Worm (Caenorhabditis elegans) whole organism, L1 larva: ENCODE results near the gene cdh-5.

ENCODE experiments used
- C16A3.4 ChIP-seq: fragments of 150-350 bp; optimal IDR thresholded peaks from 2 replicates; lab custom pipeline; 2014; ENCODE audit warnings: missing biosample characterization, missing genetic modification characterization
- C34B4.2 ChIP-seq: sonication (generic microtip); optimal IDR thresholded peaks from 2 replicates; lab custom pipeline; 2017; ENCODE audit warnings: mild to moderate bottlenecking, missing genetic modification characterization, missing compliant biosample characterization
- aha-1 ChIP-seq: fragments of 150-350 bp; optimal IDR thresholded peaks from 2 replicates; lab custom pipeline; 2014; ENCODE audit warnings: missing biosample characterization, missing genetic modification characterization
- alr-1 ChIP-seq: fragments of 200-800 bp; sonication (Bioruptor generic); optimal IDR thresholded peaks from 2 replicates; lab custom pipeline; 2018; ENCODE audit warnings: borderline replicate concordance, mild to moderate bottlenecking, missing genetic modification characterization, missing compliant biosample characterization
- blmp-1 ChIP-seq: fragments of 150-350 bp; optimal IDR thresholded peaks from 2 replicates; lab custom pipeline; 2014; ENCODE audit warnings: missing biosample characterization, missing genetic modification characterization
- ceh-63 ChIP-seq: fragments of 200-800 bp; sonication (Bioruptor generic); optimal IDR thresholded peaks from 2 replicates; lab custom pipeline; 2018; ENCODE audit warnings: mild to moderate bottlenecking, missing genetic modification characterization, missing compliant biosample characterization
- ceh-82 ChIP-seq, 3 experiments: fragments of 150-350 bp in 1 of 3; sonication (generic microtip) in 2 of 3; optimal IDR thresholded peaks; 2 replicates each; lab custom pipeline; 2014 to 2017; ENCODE audit warnings: missing biosample characterization in 3 of 3, missing genetic modification characterization in 3 of 3
- efl-1 ChIP-seq, 4 experiments: fragments of 150-350 bp; optimal IDR thresholded peaks in 3 of 4; peaks in 1 of 4; 1 replicate in 1 of 4; 2 replicates in 3 of 4; lab custom pipeline; 2014; ENCODE audit warnings: missing biosample characterization in 2 of 4, missing genetic modification characterization in 2 of 4, missing genetic modification reagents in 2 of 4
- egl-13 ChIP-seq: sonication (generic microtip); optimal IDR thresholded peaks from 2 replicates; lab custom pipeline; 2016; ENCODE audit warnings: missing genotype, missing genetic modification reagents, missing genetic modification characterization, missing compliant biosample characterization
- egl-27 ChIP-seq, 2 experiments: fragments of 150-350 bp in 1 of 2; sonication (generic microtip); optimal IDR thresholded peaks; 3 replicates each; lab custom pipeline; 2017 to 2018; ENCODE audit warnings: missing biosample characterization in 2 of 2, missing genetic modification characterization in 2 of 2, missing genetic modification reagents in 2 of 2
- elt-2 ChIP-seq: sonication (generic microtip); optimal IDR thresholded peaks from 2 replicates; lab custom pipeline; 2016; ENCODE audit warnings: missing genetic modification characterization, mild to moderate bottlenecking, inconsistent platforms, missing compliant biosample characterization, missing genetic modification reagents
- ets-5 ChIP-seq: fragments of 200-800 bp; sonication (Bioruptor generic); IDR thresholded peaks from 2 replicates; pipeline ENCODE4 v1.3.6; 2022; ENCODE audit warnings: missing genetic modification characterization, missing compliant biosample characterization
- fkh-10 ChIP-seq: sonication (generic microtip); optimal IDR thresholded peaks from 2 replicates; lab custom pipeline; 2017; ENCODE audit warnings: missing biosample characterization, missing genetic modification reagents, missing genetic modification characterization
- fkh-4 ChIP-seq: sonication (generic microtip); optimal IDR thresholded peaks from 2 replicates; lab custom pipeline; 2016; ENCODE audit warnings: missing compliant biosample characterization, missing genetic modification characterization, borderline replicate concordance
- fkh-8 ChIP-seq: sonication (generic microtip); optimal IDR thresholded peaks from 2 replicates; lab custom pipeline; 2016; ENCODE audit warnings: mild to moderate bottlenecking, missing genetic modification characterization, missing compliant biosample characterization
- fos-1 ChIP-seq: fragments of 150-350 bp; optimal IDR thresholded peaks from 2 replicates; lab custom pipeline; 2014; ENCODE audit warnings: missing biosample characterization, missing genetic modification characterization
- hlh-17 ChIP-seq: fragments of 200-800 bp; sonication (Bioruptor generic); optimal IDR thresholded peaks from 2 replicates; lab custom pipeline; 2018; ENCODE audit warnings: missing genetic modification characterization, mild to moderate bottlenecking, missing compliant biosample characterization, moderate library complexity, borderline replicate concordance
- hlh-4 ChIP-seq: sonication (generic microtip); optimal IDR thresholded peaks from 2 replicates; lab custom pipeline; 2016; ENCODE audit warnings: mild to moderate bottlenecking, missing genetic modification characterization, missing compliant biosample characterization
- irx-1 ChIP-seq: sonication (generic microtip); optimal IDR thresholded peaks from 2 replicates; lab custom pipeline; 2016; ENCODE audit warnings: missing genetic modification characterization, missing compliant biosample characterization
- lin-13 ChIP-seq: fragments of 150-350 bp; optimal IDR thresholded peaks from 2 replicates; lab custom pipeline; 2014; ENCODE audit warnings: missing biosample characterization, missing genetic modification reagents, missing genetic modification characterization
- lin-14 ChIP-seq: fragments of 200-800 bp; sonication (Bioruptor generic); optimal IDR thresholded peaks from 2 replicates; lab custom pipeline; 2018; ENCODE audit warnings: mild to moderate bottlenecking, missing genetic modification characterization, moderate library complexity, missing compliant biosample characterization
- lin-35 ChIP-seq, 2 experiments: fragments of 150-350 bp; optimal IDR thresholded peaks; 2 replicates each; lab custom pipeline; 2014; ENCODE audit warnings: missing biosample characterization in 2 of 2, missing genetic modification characterization in 2 of 2, missing genetic modification reagents in 2 of 2
- lin-39 ChIP-seq: fragments of 150-350 bp; optimal IDR thresholded peaks from 2 replicates; lab custom pipeline; 2014; ENCODE audit warnings: missing biosample characterization, missing genetic modification reagents, missing genetic modification characterization
- lsy-2 ChIP-seq, 2 experiments: fragments of 150-350 bp; optimal IDR thresholded peaks; 2 replicates each; lab custom pipeline; 2014; ENCODE audit warnings: missing biosample characterization in 2 of 2, missing genetic modification characterization in 2 of 2
- mdl-1 ChIP-seq, 2 experiments: fragments of 150-350 bp; optimal IDR thresholded peaks; 2 replicates each; lab custom pipeline; 2014 to 2017; ENCODE audit warnings: missing biosample characterization in 2 of 2, missing genetic modification characterization in 2 of 2, inconsistent platforms in 1 of 2
- mef-2 ChIP-seq: fragments of 150-350 bp; optimal IDR thresholded peaks from 2 replicates; lab custom pipeline; 2014; ENCODE audit warnings: missing biosample characterization, missing genetic modification characterization
- nhr-20 ChIP-seq: sonication (generic microtip); optimal IDR thresholded peaks from 2 replicates; lab custom pipeline; 2016; ENCODE audit warnings: mild to moderate bottlenecking, missing genetic modification characterization, missing compliant biosample characterization
- nhr-237 ChIP-seq: fragments of 150-350 bp; optimal IDR thresholded peaks from 2 replicates; lab custom pipeline; 2014; ENCODE audit warnings: missing biosample characterization, missing genetic modification characterization
- nhr-47 ChIP-seq: sonication (generic microtip); optimal IDR thresholded peaks from 2 replicates; lab custom pipeline; 2016; ENCODE audit warnings: mild to moderate bottlenecking, missing genetic modification characterization, moderate library complexity, missing compliant biosample characterization
- nhr-71 ChIP-seq: sonication (generic microtip); optimal IDR thresholded peaks from 2 replicates; lab custom pipeline; 2016; ENCODE audit warnings: mild to moderate bottlenecking, missing genetic modification characterization, moderate library complexity, missing compliant biosample characterization
- nhr-76 ChIP-seq: sonication (generic microtip); optimal IDR thresholded peaks from 2 replicates; lab custom pipeline; 2017; ENCODE audit warnings: missing biosample characterization, missing genetic modification characterization
- nhr-77 ChIP-seq: fragments of 150-350 bp; optimal IDR thresholded peaks from 2 replicates; lab custom pipeline; 2014; ENCODE audit warnings: missing biosample characterization, missing genetic modification characterization
- nhr-85 ChIP-seq: sonication (generic microtip); peaks from one replicate; lab custom pipeline; 2016; ENCODE audit warnings: missing genetic modification characterization, inconsistent platforms, missing compliant biosample characterization
- nhr-90 ChIP-seq: sonication (generic microtip); optimal IDR thresholded peaks from 2 replicates; lab custom pipeline; 2016; ENCODE audit warnings: mild to moderate bottlenecking, missing genetic modification characterization, missing compliant biosample characterization; ENCODE audit not compliant: poor library complexity
- pag-3 ChIP-seq: sonication (generic microtip); optimal IDR thresholded peaks from 2 replicates; lab custom pipeline; 2017; ENCODE audit warnings: missing genetic modification characterization, mild to moderate bottlenecking, missing compliant biosample characterization, antibody characterized with exemption, borderline replicate concordance; ENCODE audit not compliant: insufficient read depth
- pax-3 ChIP-seq: fragments of 200-800 bp; sonication (Bioruptor generic); optimal IDR thresholded peaks from 2 replicates; lab custom pipeline; 2018; ENCODE audit warnings: mild to moderate bottlenecking, missing genetic modification characterization, moderate library complexity, missing compliant biosample characterization
- rnt-1 ChIP-seq: sonication (generic microtip); optimal IDR thresholded peaks from 2 replicates; lab custom pipeline; 2016; ENCODE audit warnings: mild to moderate bottlenecking, missing genetic modification characterization, moderate library complexity, missing compliant biosample characterization
- skn-1 ChIP-seq: fragments of 150-350 bp; optimal IDR thresholded peaks from 2 replicates; lab custom pipeline; 2014; ENCODE audit warnings: missing biosample characterization, missing genetic modification characterization
- swsn-7 ChIP-seq: sonication (generic microtip); optimal IDR thresholded peaks from 2 replicates; lab custom pipeline; 2016; ENCODE audit warnings: missing genetic modification characterization, missing compliant biosample characterization
- tbx-2 ChIP-seq: sonication (generic microtip); optimal IDR thresholded peaks from 2 replicates; lab custom pipeline; 2016; ENCODE audit warnings: missing genetic modification characterization, missing compliant biosample characterization
- tlp-1 ChIP-seq: fragments of 150-350 bp; optimal IDR thresholded peaks from 2 replicates; lab custom pipeline; 2014; ENCODE audit warnings: missing biosample characterization, missing genetic modification characterization
- unc-130 ChIP-seq: fragments of 150-350 bp; optimal IDR thresholded peaks from 2 replicates; lab custom pipeline; 2017; ENCODE audit warnings: missing biosample characterization, missing genetic modification characterization, inconsistent platforms
- unc-30 ChIP-seq: sonication (generic microtip); optimal IDR thresholded peaks from 2 replicates; lab custom pipeline; 2017; ENCODE audit warnings: missing biosample characterization, missing genetic modification characterization
- unc-62 ChIP-seq: fragments of 150-350 bp; optimal IDR thresholded peaks from 2 replicates; lab custom pipeline; 2014; ENCODE audit warnings: missing biosample characterization, missing genetic modification reagents, missing genetic modification characterization
- unc-86 ChIP-seq: sonication (generic microtip); optimal IDR thresholded peaks from 2 replicates; lab custom pipeline; 2016; ENCODE audit warnings: missing genetic modification characterization, missing compliant biosample characterization
- vab-15 ChIP-seq: sonication (generic microtip); optimal IDR thresholded peaks from 2 replicates; lab custom pipeline; 2017; ENCODE audit warnings: missing genotype, mild to moderate bottlenecking, missing genetic modification characterization, missing compliant biosample characterization
- ztf-11 ChIP-seq, 2 experiments: sonication (generic microtip); optimal IDR thresholded peaks; 2 replicates each; lab custom pipeline; 2016 to 2017; ENCODE audit warnings: missing genetic modification characterization in 2 of 2, missing biosample characterization in 1 of 2, missing compliant biosample characterization in 1 of 2

Gene cdh-5

ce11 chrIV:8627328-8627727, 41.4 kb upstream of the cdh-5 start, which contains the start of gene F42A9.11 (continued):
- peak; percentile 29 for TF ChIP-seq nhr-90 (tag; lab: Kevin White, UChicago)
- peak in 1 of 2 experiments; percentile 13 for TF ChIP-seq mdl-1 (tag; optimal IDR thresholded peaks at IDR 0.05; lab: Kevin White, UChicago)
- TF ChIP-seq lin-14 (GFP tag; lab: Kevin White, UChicago), result peak; percentile 86
- TF ChIP-seq tbx-2, result peak; percentile 20
- TF ChIP-seq skn-1 (tag; lab: Kevin White, UChicago), result peak; percentile 48
- no peak for TF ChIP-seq rnt-1
- TF ChIP-seq egl-27 (tag; optimal IDR thresholded peaks at IDR 0.05; lab: Kevin White, UChicago), result peak in 1 of 2 experiments; percentile 41
- peak in 2 of 3 experiments; percentile 7 to 17 for TF ChIP-seq ceh-82 (tag; optimal IDR thresholded peaks at IDR 0.05; lab: Kevin White, UChicago)
- TF ChIP-seq nhr-47 (tag; lab: Kevin White, UChicago), result peak; percentile 32
- peak; percentile 54 for TF ChIP-seq nhr-71
- no peak for TF ChIP-seq ets-5 (GFP tag; lab: Robert Waterston, UW)
- TF ChIP-seq lin-35 (GFP tag; optimal IDR thresholded peaks at IDR 0.05; lab: Kevin White, UChicago), result peak in 1 of 2 experiments; percentile 47

- TF ChIP-seq aha-1 (tag; lab: Kevin White, UChicago) (no peak), hlh-17 (GFP tag; lab: Kevin White, UChicago) (no peak), lsy-2 (tag; optimal IDR thresholded peaks at IDR 0.05; lab: Kevin White, UChicago) (no peak), mef-2 (no peak), mdl-1 (tag; optimal IDR thresholded peaks at IDR 0.05; lab: Kevin White, UChicago) (no peak), fkh-4 (no peak), blmp-1 (tag; lab: Kevin White, UChicago) (peak; percentile 31), lin-35 (GFP tag; optimal IDR thresholded peaks at IDR 0.05; lab: Kevin White, UChicago) (no peak), irx-1 (tag; lab: Kevin White, UChicago) (no peak), efl-1 (optimal IDR thresholded peaks at IDR 0.05; lab: Kevin White, UChicago) (no peak), efl-1 (GFP tag; optimal IDR thresholded peaks at IDR 0.05 in 1 of 2; lab: Kevin White, UChicago) (no peak), ztf-11 (tag; optimal IDR thresholded peaks at IDR 0.05; lab: Kevin White, UChicago) (no peak), fkh-10 (peak; percentile 58), tlp-1 (no peak), nhr-77 (tag; lab: Kevin White, UChicago) (no peak), nhr-76 (no peak), egl-13 (tag; lab: Kevin White, UChicago) (no peak), nhr-237 (tag; lab: Kevin White, UChicago) (no peak), alr-1 (tag; lab: Kevin White, UChicago) (no peak), tbx-2 (no peak), vab-15 (tag; lab: Kevin White, UChicago) (no peak), unc-30 (tag; lab: Kevin White, UChicago) (no peak), elt-2 (no peak), lin-14 (GFP tag; lab: Kevin White, UChicago) (peak; percentile 55)
Measured at ce11 chrIV:8628262-8628661, 40.5 kb upstream of the cdh-5 start.

DNA sequence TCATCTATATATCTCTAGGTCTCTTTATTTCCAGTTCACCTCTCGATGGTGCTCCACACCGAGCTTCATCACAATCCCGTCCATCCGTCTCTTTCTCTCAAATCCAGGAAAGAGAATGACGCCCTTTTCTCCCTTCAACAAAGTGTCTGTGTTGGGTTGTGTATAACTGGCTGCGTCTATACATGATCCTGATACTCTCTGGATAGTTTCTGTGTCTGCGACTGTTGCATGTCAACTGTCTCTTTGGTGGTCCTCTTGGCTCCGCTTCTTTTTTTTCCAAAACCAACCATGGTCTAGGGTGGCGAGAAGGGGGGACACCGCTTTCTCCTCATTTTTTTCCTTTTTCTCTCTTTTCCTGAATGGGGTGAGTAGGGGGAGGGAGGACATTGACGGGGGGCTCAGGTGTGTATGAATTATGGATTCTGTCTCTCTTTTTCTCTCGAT, 39.1 kb upstream of the cdh-5 start:
- no peak for TF ChIP-seq lin-39 (tag; lab: Kevin White, UChicago)
- no peak for TF ChIP-seq lin-13
- no peak for TF ChIP-seq unc-30 (tag; lab: Kevin White, UChicago)
- TF ChIP-seq skn-1 (tag; lab: Kevin White, UChicago), result no peak
- TF ChIP-seq unc-86 (tag; lab: Kevin White, UChicago), result peak; percentile 77
- TF ChIP-seq lin-35 (GFP tag; optimal IDR thresholded peaks at IDR 0.05; lab: Kevin White, UChicago), result peak in 1 of 2 experiments; percentile 7
- no peak for TF ChIP-seq unc-62 (GFP tag; lab: Kevin White, UChicago)
- peak; percentile 63 for TF ChIP-seq fkh-8
- TF ChIP-seq nhr-90 (tag; lab: Kevin White, UChicago), result no peak
- TF ChIP-seq nhr-77 (tag; lab: Kevin White, UChicago), result peak; percentile 56
- TF ChIP-seq C34B4.2 (tag; lab: Kevin White, UChicago), result no peak
- TF ChIP-seq fos-1 (tag; lab: Kevin White, UChicago), result peak; percentile 38
- TF ChIP-seq tbx-2, result peak; percentile 74
- TF ChIP-seq unc-130 (tag; lab: Kevin White, UChicago), result no peak
- TF ChIP-seq nhr-71, result peak; percentile 74
- no peak for TF ChIP-seq hlh-4 (tag; lab: Kevin White, UChicago)
- TF ChIP-seq C16A3.4 (tag; lab: Kevin White, UChicago), result peak; percentile 41
- no peak for TF ChIP-seq pag-3 (tag; lab: Kevin White, UChicago)
- TF ChIP-seq rnt-1, result peak; percentile 39
- TF ChIP-seq fkh-10, result peak; percentile 71
- TF ChIP-seq nhr-85, result no peak
- no peak for TF ChIP-seq pax-3
- TF ChIP-seq ceh-63, result no peak
- TF ChIP-seq nhr-20 (tag; lab: Kevin White, UChicago), result peak; percentile 61
- peak; percentile 67 for TF ChIP-seq swsn-7 (tag; lab: Kevin White, UChicago)
- TF ChIP-seq alr-1 (tag; lab: Kevin White, UChicago), result no peak
